Worm (Caenorhabditis elegans): ENCODE results near the gene Y37B11A.3.

Gene Y37B11A.3

ce11 chrIII:5761886-5762285 is 23.2 kb downstream of the Y37B11A.3 start (continued):
- TF ChIP-seq hsf-1 (GFP tag; IDR thresholded peaks at IDR 0.05) (no peak), ZK185.1 (tag; optimal IDR thresholded peaks at IDR 0.05; ENCODE audit: poor library complexity, severe bottlenecking) (peak; percentile 52), nhr-120 (GFP tag; IDR thresholded peaks at IDR 0.05) (no peak), lin-54 (GFP tag; optimal IDR thresholded peaks at IDR 0.05) (peak; percentile 50), sdz-38 (tag; optimal IDR thresholded peaks at IDR 0.05) (no peak), rpc-1 (optimal IDR thresholded peaks at IDR 0.05) (peak; percentile 77), rpc-1 (tag; optimal IDR thresholded peaks at IDR 0.05) (peak; percentile 87), lin-26 (GFP tag; IDR thresholded peaks at IDR 0.05) (peak; percentile 92), athp-1 (tag; optimal IDR thresholded peaks at IDR 0.05) (peak; percentile 39), K12H6.12 (tag; optimal IDR thresholded peaks at IDR 0.05) (no peak), madf-6 (GFP tag; IDR thresholded peaks at IDR 0.05) (peak; percentile 61), nhr-80 (tag; optimal IDR thresholded peaks at IDR 0.05) (peak; percentile 17), let-526 (GFP tag; IDR thresholded peaks at IDR 0.05) (no peak), mxl-1 (tag; optimal IDR thresholded peaks at IDR 0.05) (no peak), ztf-6 (GFP tag; IDR thresholded peaks at IDR 0.05) (no peak), ceh-27 (GFP tag; optimal IDR thresholded peaks at IDR 0.05) (no peak), Y56A3A.18 (GFP tag; IDR thresholded peaks at IDR 0.05) (0 out of 2 replicates have a peak, but pooled peaks have one; percentile 44), sptf-2 (GFP tag; optimal IDR thresholded peaks at IDR 0.05) (no peak), nhr-90 (tag; optimal IDR thresholded peaks at IDR 0.05) (peak; percentile 50), pbrm-1 (GFP tag; IDR thresholded peaks at IDR 0.05) (0 out of 2 replicates have a peak, but pooled peaks have one; percentile 45), F33H1.4 (GFP tag; IDR thresholded peaks at IDR 0.05) (peak; percentile 42), ama-1 (optimal IDR thresholded peaks at IDR 0.05) (no peak), ama-1 (GFP tag; optimal IDR thresholded peaks at IDR 0.05) (peak in 1 of 2 experiments; percentile 48), atf-7 (tag; optimal IDR thresholded peaks at IDR 0.05) (peak; percentile 29), ceh-100 (GFP tag; IDR thresholded peaks at IDR 0.05) (no peak), mcd-1 (GFP tag; IDR thresholded peaks at IDR 0.05) (0 out of 2 replicates have a peak, but pooled peaks have one; percentile 22), hmg-20 (GFP tag; IDR thresholded peaks at IDR 0.05) (no peak), lir-1 (GFP tag; conservative IDR thresholded peaks at IDR 0.05) (no peak), lin-35 (GFP tag; optimal IDR thresholded peaks at IDR 0.05) (no peak), nfyb-1 (GFP tag; IDR thresholded peaks at IDR 0.05) (peak; percentile 68), snpc-4 (GFP tag; optimal IDR thresholded peaks at IDR 0.05) (peak; percentile 44), snpc-4 (tag; optimal IDR thresholded peaks at IDR 0.05) (peak in 3 of 4 experiments; percentile 43 to 54 (median 52)), F52B5.7 (tag; optimal IDR thresholded peaks at IDR 0.05) (no peak), hmg-1.2 (GFP tag; IDR thresholded peaks at IDR 0.05) (peak; percentile 72), fkh-3 (tag; optimal IDR thresholded peaks at IDR 0.05) (no peak), C06A6.2 (GFP tag; conservative IDR thresholded peaks at IDR 0.05) (no peak; the same call in 1 of the 2 replicates), F23B12.7 (tag; optimal IDR thresholded peaks at IDR 0.05; ENCODE audit: insufficient read depth) (peak; percentile 80), ceh-40 (GFP tag; IDR thresholded peaks at IDR 0.05) (0 out of 2 replicates have a peak, but pooled peaks have one; percentile 50), ceh-58 (GFP tag; IDR thresholded peaks at IDR 0.05) (no peak), attf-5 (GFP tag; optimal IDR thresholded peaks at IDR 0.05) (peak; percentile 9), lsy-27 (tag; optimal IDR thresholded peaks at IDR 0.05; ENCODE audit: borderline replicate concordance, insufficient read depth) (no peak), dpff-1 (tag; optimal IDR thresholded peaks at IDR 0.05) (no peak), chd-7 (tag; optimal IDR thresholded peaks at IDR 0.05) (peak; percentile 71), F10E7.11 (tag; optimal IDR thresholded peaks at IDR 0.05) (no peak), snpc-1.1 (tag; optimal IDR thresholded peaks at IDR 0.05; ENCODE audit: insufficient read depth) (peak; percentile 7), zfh-2 (GFP tag; conservative IDR thresholded peaks at IDR 0.05) (peak; percentile 37; the same call in 1 of the 2 replicates), nfya-1 (tag; optimal IDR thresholded peaks at IDR 0.05; ENCODE audit: borderline replicate concordance, insufficient read depth) (no peak), him-1 (tag; optimal IDR thresholded peaks at IDR 0.05) (peak; percentile 78), nfya-2 (GFP tag; IDR thresholded peaks at IDR 0.05) (no peak)
